Worm (Caenorhabditis elegans): ENCODE data around the gene srlf-2.

The srlf-2 gene

ce11 chrIV:8463069-8463468, 26.9 kb upstream of the srlf-2 start (continued):
- TF ChIP-seq ceh-88 (GFP tag; IDR thresholded peaks at IDR 0.05), result no peak
- peak; percentile 40 for TF ChIP-seq snu-23 (GFP tag; optimal IDR thresholded peaks at IDR 0.05)
- TF ChIP-seq alr-1 (tag; optimal IDR thresholded peaks at IDR 0.05; ENCODE audit: borderline replicate concordance), result no peak
- no peak for TF ChIP-seq nhr-237 (tag; optimal IDR thresholded peaks at IDR 0.05)
- TF ChIP-seq blmp-1 (tag; optimal IDR thresholded peaks at IDR 0.05), result peak; percentile 78

- no peak for TF ChIP-seq fkh-8 (tag; optimal IDR thresholded peaks at IDR 0.05)
- no peak for TF ChIP-seq fkh-10 (GFP tag; optimal IDR thresholded peaks at IDR 0.05)
- TF ChIP-seq jun-1 (tag; optimal IDR thresholded peaks at IDR 0.05), result no peak
- no peak for TF ChIP-seq ceh-82 (tag; optimal IDR thresholded peaks at IDR 0.05)
- TF ChIP-seq xbp-1 (tag; optimal IDR thresholded peaks at IDR 0.05), result no peak
- no peak for TF ChIP-seq dsc-1 (tag; optimal IDR thresholded peaks at IDR 0.05)
- TF ChIP-seq unc-98 (GFP tag; IDR thresholded peaks at IDR 0.05), result no peak
- no peak for TF ChIP-seq tbx-2 (tag; optimal IDR thresholded peaks at IDR 0.05)
Measured at ce11 chrIV:8463716-8464115, 26.3 kb upstream of the srlf-2 start, which contains the start of gene str-176. Gene str-176, minus strand, starts transcription at chrIV:8463816.

ce11 chrIV:8464187-8464586, 25.8 kb upstream of the srlf-2 start:
- TF ChIP-seq elt-3 (tag; optimal IDR thresholded peaks at IDR 0.05), result peak in 4 of 6 experiments; percentile 60 to 86 (median 68)
- peak; percentile 3 for TF ChIP-seq tbx-2 (tag; optimal IDR thresholded peaks at IDR 0.05)
- TF ChIP-seq lin-14 (GFP tag; optimal IDR thresholded peaks at IDR 0.05), result peak; percentile 55
- no peak for TF ChIP-seq isw-1 (GFP tag; IDR thresholded peaks at IDR 0.05)
- peak; percentile 30 for TF ChIP-seq nhr-19 (GFP tag; conservative IDR thresholded peaks at IDR 0.05)
- peak; percentile 82 for TF ChIP-seq nhr-85 (tag)
- TF ChIP-seq unc-86 (tag; optimal IDR thresholded peaks at IDR 0.05), result no peak
- TF ChIP-seq blmp-1 (tag; optimal IDR thresholded peaks at IDR 0.05), result peak; percentile 33
- peak; percentile 26 for TF ChIP-seq snu-23 (GFP tag; optimal IDR thresholded peaks at IDR 0.05)
- TF ChIP-seq fkh-4 (tag; optimal IDR thresholded peaks at IDR 0.05; ENCODE audit: borderline replicate concordance), result no peak
- peak; percentile 57 for TF ChIP-seq nhr-20 (tag; optimal IDR thresholded peaks at IDR 0.05)
- no peak for TF ChIP-seq zag-1 (tag; optimal IDR thresholded peaks at IDR 0.05)
- peak; percentile 49 for TF ChIP-seq nhr-71 (tag; optimal IDR thresholded peaks at IDR 0.05)
- TF ChIP-seq nhr-84 (tag; optimal IDR thresholded peaks at IDR 0.05), result no peak
- TF ChIP-seq mab-9 (GFP tag; IDR thresholded peaks at IDR 0.05), result no peak
- peak in 1 of 2 experiments; percentile 34 for TF ChIP-seq lin-35 (GFP tag; optimal IDR thresholded peaks at IDR 0.05)

DNA sequence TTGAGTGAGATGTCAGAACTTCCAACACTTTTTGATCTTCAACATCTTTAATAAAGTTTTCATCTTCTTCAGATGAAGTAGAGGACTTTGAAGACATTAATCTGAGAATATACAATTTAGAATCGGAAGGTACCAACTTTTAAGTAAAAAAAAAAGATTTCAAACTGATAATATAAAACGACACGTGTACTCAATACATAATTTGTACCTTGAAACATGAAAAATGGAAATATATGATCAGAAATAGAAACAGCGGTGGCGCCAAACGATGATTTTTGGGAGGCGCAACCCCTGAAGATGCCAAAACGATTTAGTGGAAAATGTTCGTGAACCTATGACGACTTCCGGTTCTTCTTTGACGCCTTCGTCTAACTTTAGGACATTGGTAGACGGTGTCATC, 17.5 kb upstream of the srlf-2 start, which contains the start of gene oat-1:
TSS of gene oat-1 (minus strand) at position 101 of the 400 bp plus-strand sequence.
- TF ChIP-seq C34B4.2 (tag; optimal IDR thresholded peaks at IDR 0.05) (no peak), ceh-82 (tag; optimal IDR thresholded peaks at IDR 0.05) (no peak), pax-3 (tag; optimal IDR thresholded peaks at IDR 0.05) (no peak), egl-13 (tag; optimal IDR thresholded peaks at IDR 0.05) (no peak), C16A3.4 (tag; optimal IDR thresholded peaks at IDR 0.05) (no peak), fkh-8 (tag; optimal IDR thresholded peaks at IDR 0.05) (no peak), nhr-12 (tag; optimal IDR thresholded peaks at IDR 0.05) (no peak), mef-2 (tag; optimal IDR thresholded peaks at IDR 0.05) (no peak), unc-62 (GFP tag; optimal IDR thresholded peaks at IDR 0.05) (no peak), sox-4 (tag; optimal IDR thresholded peaks at IDR 0.05) (no peak), unc-86 (tag; optimal IDR thresholded peaks at IDR 0.05) (no peak)

- TF ChIP-seq elt-3 (tag; optimal IDR thresholded peaks at IDR 0.05) (no peak), blmp-1 (tag; optimal IDR thresholded peaks at IDR 0.05) (no peak), nhr-28 (tag; optimal IDR thresholded peaks at IDR 0.05) (no peak), unc-30 (tag; optimal IDR thresholded peaks at IDR 0.05) (no peak), egl-13 (tag; optimal IDR thresholded peaks at IDR 0.05) (no peak)
Measured at ce11 chrIV:8473756-8474155, 16.3 kb upstream of the srlf-2 start, which contains the start of gene C28C12.11. Gene C28C12.11, plus strand, starts transcription at chrIV:8474056.

All from whole organism, L1 larva.